Fruit fly (Drosophila melanogaster): ENCODE results near the gene CG32512.

The CG32512 gene

dm6 chrX:21045448-21045941, 21.8 kb downstream of the CG32512 start (continued):
- TF ChIP-seq org-1 (GFP tag; optimal IDR thresholded peaks at IDR 0.05) (no peak), ranshi (GFP tag; IDR thresholded peaks at IDR 0.05) (no peak), CG1602 (GFP tag; optimal IDR thresholded peaks at IDR 0.05) (no peak), CG17359 (tag; optimal IDR thresholded peaks at IDR 0.05) (peak; percentile 13), dmrt11E (tag; optimal IDR thresholded peaks at IDR 0.05) (peak; percentile 40), trh (GFP tag; optimal IDR thresholded peaks at IDR 0.05) (no peak), tio (GFP tag; optimal IDR thresholded peaks at IDR 0.05) (no peak), danr (GFP tag; IDR thresholded peaks at IDR 0.05) (no peak), CG6175 (GFP tag; IDR thresholded peaks at IDR 0.05) (no peak), CG2129 (GFP tag; IDR thresholded peaks at IDR 0.05; ENCODE audit: partially characterized antibody) (no peak), CG9215 (GFP tag; IDR thresholded peaks at IDR 0.05) (no peak), nau (GFP tag; optimal IDR thresholded peaks at IDR 0.05) (no peak), lab (GFP tag; optimal IDR thresholded peaks at IDR 0.05) (no peak), pfk (GFP tag; optimal IDR thresholded peaks at IDR 0.05) (no peak), chinmo (GFP tag; IDR thresholded peaks at IDR 0.05; ENCODE audit: partially characterized antibody) (no peak; the same call in 3 of the 4 replicates), CG8765 (GFP tag; IDR thresholded peaks at IDR 0.05) (no peak), Drgx (GFP tag; IDR thresholded peaks at IDR 0.05) (peak; percentile 58), CG4617 (GFP tag; optimal IDR thresholded peaks at IDR 0.05; ENCODE audit: borderline replicate concordance) (no peak), run (tag; optimal IDR thresholded peaks at IDR 0.05) (no peak), Hr3 (GFP tag; optimal IDR thresholded peaks at IDR 0.05) (no peak), grn (GFP tag; optimal IDR thresholded peaks at IDR 0.05) (no peak), D19B (GFP tag; optimal IDR thresholded peaks at IDR 0.05) (no peak), mirr (GFP tag; optimal IDR thresholded peaks at IDR 0.05) (peak; percentile 44), CG2712 (tag; optimal IDR thresholded peaks at IDR 0.05) (peak; percentile 74), Hr78 (GFP tag; optimal IDR thresholded peaks at IDR 0.05) (no peak), tup (GFP tag; optimal IDR thresholded peaks at IDR 0.05) (no peak), rib (GFP tag; IDR thresholded peaks at IDR 0.05) (no peak), CG17829 (tag; optimal IDR thresholded peaks at IDR 0.05) (peak; percentile 31), Lpt (GFP tag; optimal IDR thresholded peaks at IDR 0.05) (no peak), Sox102F (GFP tag; optimal IDR thresholded peaks at IDR 0.05) (peak; percentile 32), so (GFP tag; IDR thresholded peaks at IDR 0.05) (no peak), jing (GFP tag; optimal IDR thresholded peaks at IDR 0.05) (no peak), tx (GFP tag; optimal IDR thresholded peaks at IDR 0.05) (no peak), PHDP (tag; optimal IDR thresholded peaks at IDR 0.05) (peak; percentile 44), Xrp1 (GFP tag; IDR thresholded peaks at IDR 0.05) (peak; percentile 67), lilli (GFP tag; optimal IDR thresholded peaks at IDR 0.05) (no peak), br (optimal IDR thresholded peaks at IDR 0.05) (no peak), Hr51 (GFP tag; optimal IDR thresholded peaks at IDR 0.05) (peak in 1 of 2 experiments; percentile 16), CG17328 (GFP tag; IDR thresholded peaks at IDR 0.05) (peak; percentile 39; the same call in 1 of the 2 replicates), CG6791 (GFP tag; IDR thresholded peaks at IDR 0.05; ENCODE audit: partially characterized antibody) (no peak), CG4820 (GFP tag; optimal IDR thresholded peaks at IDR 0.05) (no peak), vnd (GFP tag; IDR thresholded peaks at IDR 0.05; ENCODE audit: partially characterized antibody) (no peak), otp (GFP tag; IDR thresholded peaks at IDR 0.05) (no peak), CG11247 (GFP tag; IDR thresholded peaks at IDR 0.05) (no peak), CG7987 (GFP tag; optimal IDR thresholded peaks at IDR 0.05) (peak; percentile 35), sd (tag; optimal IDR thresholded peaks at IDR 0.05) (peak; percentile 14), Taf1 (GFP tag; IDR thresholded peaks at IDR 0.05) (no peak), CG18764 (GFP tag; optimal IDR thresholded peaks at IDR 0.05) (no peak), CG9876 (GFP tag; optimal IDR thresholded peaks at IDR 0.05) (no peak), HLH3B (GFP tag; IDR thresholded peaks at IDR 0.05) (0 out of 2 replicates have a peak, but pooled peaks have one; percentile 40), exex (tag; optimal IDR thresholded peaks at IDR 0.05) (no peak)

All from whole organism, embryonic.